Fruit fly (Drosophila melanogaster) whole organism, wandering third instar larva: Measurements from ENCODE around the gene Ube3a.

ENCODE experiments used
- Abd-B ChIP-seq: fragments of >200 bp; optimal IDR thresholded peaks from 2 replicates; lab custom pipeline; 2017; ENCODE audit warnings: missing biosample characterization, missing genetic modification characterization
- CG32264 ChIP-seq: fragments of 200-800 bp; sonication (Bioruptor generic); optimal IDR thresholded peaks from 2 replicates; lab custom pipeline; 2016; ENCODE audit warnings: missing biosample characterization, missing genetic modification characterization
- CG9705 ChIP-seq: fragments of 200-800 bp; sonication (Bioruptor generic); optimal IDR thresholded peaks from 2 replicates; lab custom pipeline; 2018; ENCODE audit warnings: missing biosample characterization, mild to moderate bottlenecking, missing genetic modification characterization
- CrebA ChIP-seq: fragments of 200-800 bp; sonication (Bioruptor generic); optimal IDR thresholded peaks from 2 replicates; lab custom pipeline; 2016; ENCODE audit warnings: missing biosample characterization, mild to moderate bottlenecking, missing genetic modification characterization, borderline replicate concordance
- Dfd ChIP-seq: fragments of >200 bp; optimal IDR thresholded peaks from 2 replicates; lab custom pipeline; 2017; ENCODE audit warnings: missing biosample characterization, missing genetic modification characterization
- Dif ChIP-seq: fragments of 200-275, 200-300 bp; sonication (Bioruptor generic); optimal IDR thresholded peaks from 2 replicates; lab custom pipeline; 2018; ENCODE audit warnings: missing biosample characterization, missing genetic modification characterization; ENCODE audit not compliant: partially characterized antibody
- GATAd ChIP-seq: sonication (Bioruptor generic); optimal IDR thresholded peaks from 2 replicates; lab custom pipeline; 2016; ENCODE audit warnings: missing biosample characterization, missing genetic modification characterization
- HLH106 ChIP-seq: fragments of 200-800 bp; optimal IDR thresholded peaks from 3 replicates; lab custom pipeline; 2019; ENCODE audit warnings: missing biosample characterization, mild to moderate bottlenecking, missing genetic modification characterization, moderate library complexity
- Hnf4 ChIP-seq: fragments of 200-800 bp; sonication (Bioruptor generic); optimal IDR thresholded peaks from 2 replicates; lab custom pipeline; 2016; ENCODE audit warnings: missing biosample characterization, mild to moderate bottlenecking, missing genetic modification characterization
- Hr78 ChIP-seq: fragments of >200 bp; optimal IDR thresholded peaks from 2 replicates; lab custom pipeline; 2017; ENCODE audit warnings: missing biosample characterization, missing genetic modification characterization
- Hr83 ChIP-seq: fragments of 200-300 bp; sonication (Bioruptor generic); optimal IDR thresholded peaks from 2 replicates; lab custom pipeline; 2016; ENCODE audit warnings: missing biosample characterization, mild to moderate bottlenecking, missing genetic modification characterization, moderate library complexity; ENCODE audit not compliant: poor library complexity, severe bottlenecking
- Jra ChIP-seq: sonication (Bioruptor generic); optimal IDR thresholded peaks from 2 replicates; lab custom pipeline; 2016; ENCODE audit warnings: missing biosample characterization, missing genetic modification characterization
- Mio ChIP-seq: sonication (Bioruptor generic); optimal IDR thresholded peaks from 2 replicates; lab custom pipeline; 2016; ENCODE audit warnings: missing biosample characterization, missing genetic modification characterization
- Myc ChIP-seq: fragments of >200 bp; optimal IDR thresholded peaks from 2 replicates; lab custom pipeline; 2017
- N ChIP-seq: fragments of >200 bp; optimal IDR thresholded peaks from 2 replicates; lab custom pipeline; 2018; ENCODE audit warnings: missing biosample characterization, missing external identifiers, missing genetic modification characterization
- OdsH ChIP-seq: fragments of 200-800 bp; sonication (Bioruptor generic); optimal IDR thresholded peaks from 2 replicates; lab custom pipeline; 2016; ENCODE audit warnings: missing biosample characterization, mild to moderate bottlenecking, missing genetic modification characterization
- Rel ChIP-seq, 2 experiments: fragments of 200-800 bp; sonication (Bioruptor generic) in 1 of 2; optimal IDR thresholded peaks; 2 replicates in 1 of 2; 3 replicates in 1 of 2; lab custom pipeline; 2016 to 2019; ENCODE audit warnings: mild to moderate bottlenecking in 2 of 2, missing biosample characterization in 2 of 2, missing genetic modification characterization in 2 of 2, moderate library complexity in 1 of 2
- Sp1 ChIP-seq: fragments of 200-800 bp; sonication (Bioruptor generic); optimal IDR thresholded peaks from 3 replicates; lab custom pipeline; 2019; ENCODE audit warnings: missing biosample characterization, mild to moderate bottlenecking, missing genetic modification characterization, moderate library complexity
- Vsx2 ChIP-seq: fragments of 200-300, 225-300 bp; sonication (Bioruptor generic); optimal IDR thresholded peaks from 2 replicates; lab custom pipeline; 2018; ENCODE audit warnings: missing biosample characterization, missing genetic modification characterization; ENCODE audit not compliant: partially characterized antibody
- br ChIP-seq: fragments of 200-800 bp; sonication (Bioruptor generic); optimal IDR thresholded peaks from 2 replicates; lab custom pipeline; 2016; ENCODE audit warnings: missing biosample characterization, missing genetic modification characterization
- brk ChIP-seq: fragments of 200-800 bp; sonication (Bioruptor generic); optimal IDR thresholded peaks from 2 replicates; lab custom pipeline; 2016; ENCODE audit warnings: missing biosample characterization, mild to moderate bottlenecking, missing genetic modification characterization
- dl ChIP-seq, 2 experiments: fragments of 175-275, 200-275 bp in 1 of 2; fragments of 200-275 bp in 1 of 2; sonication (Bioruptor generic); optimal IDR thresholded peaks; lab custom pipeline; 2018; ENCODE audit warnings: mild to moderate bottlenecking in 2 of 2, missing biosample characterization in 2 of 2, missing genetic modification characterization in 2 of 2, moderate library complexity in 2 of 2; ENCODE audit not compliant: partially characterized antibody in 2 of 2, insufficient read depth in 1 of 2
- dmrt93B ChIP-seq: fragments of 200-800 bp; sonication (Bioruptor generic); optimal IDR thresholded peaks from 2 replicates; lab custom pipeline; 2018; ENCODE audit warnings: missing biosample characterization, mild to moderate bottlenecking, missing genetic modification characterization
- dsf ChIP-seq: sonication (Bioruptor generic); optimal IDR thresholded peaks from 2 replicates; lab custom pipeline; 2016; ENCODE audit warnings: missing biosample characterization, missing genetic modification characterization, borderline replicate concordance
- ey ChIP-seq: fragments of 200-800 bp; sonication (Bioruptor generic); optimal IDR thresholded peaks from 2 replicates; lab custom pipeline; 2016; ENCODE audit warnings: missing biosample characterization, missing genetic modification characterization
- foxo ChIP-seq, 2 experiments: fragments of 200-800 bp; sonication (Bioruptor generic); optimal IDR thresholded peaks; 2 replicates in 1 of 2; 3 replicates in 1 of 2; lab custom pipeline; 2016 to 2017; ENCODE audit warnings: missing biosample characterization in 2 of 2, missing genetic modification characterization in 2 of 2
- fru ChIP-seq: fragments of 200-800 bp; sonication (Bioruptor generic); optimal IDR thresholded peaks from 3 replicates; lab custom pipeline; 2016; ENCODE audit warnings: missing biosample characterization, mild to moderate bottlenecking, missing genetic modification characterization
- h ChIP-seq: fragments of 200-800 bp; sonication (Bioruptor generic); optimal IDR thresholded peaks from 3 replicates; lab custom pipeline; 2016; ENCODE audit warnings: missing biosample characterization, mild to moderate bottlenecking, missing genetic modification characterization
- jim ChIP-seq: fragments of 175-275, 200-325 bp; sonication (Bioruptor generic); optimal IDR thresholded peaks from 2 replicates; lab custom pipeline; 2016; ENCODE audit warnings: missing biosample characterization, mild to moderate bottlenecking, missing genetic modification characterization
- lola ChIP-seq: fragments of >200 bp; optimal IDR thresholded peaks from 2 replicates; lab custom pipeline; 2017; ENCODE audit warnings: missing biosample characterization, missing genetic modification characterization
- pan ChIP-seq: fragments of >200 bp; optimal IDR thresholded peaks from 2 replicates; lab custom pipeline; 2017
- psq ChIP-seq: fragments of 200-800 bp; sonication (Bioruptor generic); optimal IDR thresholded peaks from 3 replicates; lab custom pipeline; 2017; ENCODE audit warnings: missing biosample characterization, mild to moderate bottlenecking, missing genetic modification characterization, moderate library complexity
- rgr ChIP-seq: fragments of 200-800 bp; sonication (Bioruptor generic); optimal IDR thresholded peaks from 3 replicates; lab custom pipeline; 2016; ENCODE audit warnings: missing biosample characterization, mild to moderate bottlenecking, missing genetic modification characterization
- sage ChIP-seq: fragments of 200-800 bp; sonication (Bioruptor generic); optimal IDR thresholded peaks from 2 replicates; lab custom pipeline; 2016; ENCODE audit warnings: missing biosample characterization, mild to moderate bottlenecking, missing genetic modification characterization
- sv ChIP-seq: fragments of 200-800 bp; sonication (Bioruptor generic); optimal IDR thresholded peaks from 3 replicates; lab custom pipeline; 2016; ENCODE audit warnings: missing biosample characterization, missing genetic modification characterization
- tai ChIP-seq: sonication (Bioruptor generic); optimal IDR thresholded peaks from 2 replicates; lab custom pipeline; 2016; ENCODE audit warnings: missing biosample characterization, missing genetic modification characterization
- usp ChIP-seq: fragments of >200 bp; optimal IDR thresholded peaks from 2 replicates; lab custom pipeline; 2017; ENCODE audit warnings: missing biosample characterization, missing genetic modification characterization
- woc ChIP-seq: sonication (Bioruptor generic); optimal IDR thresholded peaks from 2 replicates; lab custom pipeline; 2016; ENCODE audit warnings: missing biosample characterization, mild to moderate bottlenecking, missing genetic modification characterization

Ube3a gene

dm6 chr3L:11173049-11173564, 37.3 kb downstream of the Ube3a start, which contains the start of gene CG14142:
CG14142 (plus strand) TSS chr3L:11173514.
- TF ChIP-seq jim (GFP tag; lab: Kevin White, UChicago) (no peak), Hr83 (GFP tag; lab: Kevin White, UChicago) (no peak), ey (no peak), dl (GFP tag; optimal IDR thresholded peaks at IDR 0.05; lab: Kevin White, UChicago; ENCODE audit: insufficient read depth in 1 of 2, partially characterized antibody in 2 of 2) (no peak), dmrt93B (GFP tag; lab: Kevin White, UChicago) (no peak), GATAd (no peak), Rel (GFP tag; optimal IDR thresholded peaks at IDR 0.05; lab: Kevin White, UChicago) (no peak), Rel (tag; optimal IDR thresholded peaks at IDR 0.05; lab: Kevin White, UChicago) (no peak), Myc (lab: Kevin White, UChicago) (no peak), Hnf4 (no peak), CG9705 (GFP tag; lab: Kevin White, UChicago) (no peak), CrebA (GFP tag; lab: Kevin White, UChicago) (no peak), usp (GFP tag; lab: Kevin White, UChicago) (no peak), N (no peak), Vsx2 (GFP tag; lab: Kevin White, UChicago) (no peak), Abd-B (GFP tag; lab: Kevin White, UChicago) (no peak), Mio (GFP tag; lab: Kevin White, UChicago) (no peak), CG32264 (GFP tag; lab: Kevin White, UChicago) (no peak)

- TF ChIP-seq Hnf4 (no peak), Abd-B (GFP tag; lab: Kevin White, UChicago) (no peak), CG32264 (GFP tag; lab: Kevin White, UChicago) (no peak), CrebA (GFP tag; lab: Kevin White, UChicago) (no peak), tai (no peak), usp (GFP tag; lab: Kevin White, UChicago) (no peak), dmrt93B (GFP tag; lab: Kevin White, UChicago) (peak; percentile 74), Dif (GFP tag; lab: Kevin White, UChicago) (no peak), Mio (GFP tag; lab: Kevin White, UChicago) (no peak), GATAd (no peak), dsf (GFP tag; lab: Kevin White, UChicago) (no peak), br (peak; percentile 80), brk (no peak), Hr83 (GFP tag; lab: Kevin White, UChicago) (peak; percentile 87), Vsx2 (GFP tag; lab: Kevin White, UChicago) (no peak), HLH106 (tag; lab: Kevin White, UChicago) (peak; percentile 45), woc (GFP tag; lab: Kevin White, UChicago) (no peak), dl (GFP tag; optimal IDR thresholded peaks at IDR 0.05; lab: Kevin White, UChicago; ENCODE audit: insufficient read depth in 1 of 2, partially characterized antibody in 2 of 2) (no peak), Rel (GFP tag; optimal IDR thresholded peaks at IDR 0.05; lab: Kevin White, UChicago) (no peak), Rel (tag; optimal IDR thresholded peaks at IDR 0.05; lab: Kevin White, UChicago) (no peak), lola (GFP tag; lab: Kevin White, UChicago) (no peak), sage (no peak), rgr (GFP tag; lab: Kevin White, UChicago) (peak; percentile 82), OdsH (GFP tag; lab: Kevin White, UChicago) (peak; percentile 64), psq (GFP tag; lab: Kevin White, UChicago) (peak; percentile 9), Myc (lab: Kevin White, UChicago) (no peak), fru (GFP tag; lab: Kevin White, UChicago) (peak; percentile 63), h (GFP tag; lab: Kevin White, UChicago) (peak; percentile 72), ey (peak; percentile 15), foxo (GFP tag; optimal IDR thresholded peaks at IDR 0.05; lab: Kevin White, UChicago) (peak in 1 of 2 experiments; percentile 30), Sp1 (GFP tag; lab: Kevin White, UChicago) (peak; percentile 57), CG9705 (GFP tag; lab: Kevin White, UChicago) (peak; percentile 56), N (no peak), Dfd (GFP tag; lab: Kevin White, UChicago) (no peak), Hr78 (GFP tag; lab: Kevin White, UChicago) (no peak), sv (GFP tag; lab: Kevin White, UChicago) (no peak), jim (GFP tag; lab: Kevin White, UChicago) (no peak), Jra (no peak), pan (lab: Kevin White, UChicago) (no peak)
These were observed 40.8 kb downstream of the Ube3a start, which contains the start of the genes wls and Adck5 for dm6 chr3L:11169299-11170181. wls (minus strand) TSS chr3L:11169625. Adck5 (plus strand) TSS chr3L:11169817.
